Worm (Caenorhabditis elegans): ENCODE measurements around the gene K10G4.3.

ce11 chrV:17251364-17251961, 13.3 kb downstream of the K10G4.3 start, which contains the start of gene Y61B8A.6:
- TF ChIP-seq ama-1 (optimal IDR thresholded peaks at IDR 0.05) (no peak), jun-1 (tag; optimal IDR thresholded peaks at IDR 0.05) (no peak), ceh-90 (tag; optimal IDR thresholded peaks at IDR 0.05) (no peak), mef-2 (tag; optimal IDR thresholded peaks at IDR 0.05) (no peak), tlp-1 (tag; optimal IDR thresholded peaks at IDR 0.05) (no peak), lsy-2 (tag; optimal IDR thresholded peaks at IDR 0.05) (no peak), unc-62 (GFP tag; optimal IDR thresholded peaks at IDR 0.05) (no peak), unc-30 (tag; optimal IDR thresholded peaks at IDR 0.05) (no peak), lin-15B (tag; optimal IDR thresholded peaks at IDR 0.05) (no peak), elt-3 (tag; optimal IDR thresholded peaks at IDR 0.05) (no peak), ztf-4 (tag; optimal IDR thresholded peaks at IDR 0.05) (no peak), ets-5 (GFP tag; IDR thresholded peaks at IDR 0.05) (no peak)
